Worm (Caenorhabditis elegans): ENCODE measurements around the gene ZC21.8.

ce11 chrIII:8494708-8495107, 25.1 kb downstream of the ZC21.8 start, which contains the start of gene pac-1:
- TF ChIP-seq nhr-90 (tag; optimal IDR thresholded peaks at IDR 0.05), result no peak
- TF ChIP-seq nhr-179 (tag; optimal IDR thresholded peaks at IDR 0.05), result no peak
- no peak for TF ChIP-seq him-1 (tag; optimal IDR thresholded peaks at IDR 0.05)
- TF ChIP-seq pha-4 (tag; optimal IDR thresholded peaks at IDR 0.05), result no peak
